Worm (Caenorhabditis elegans) whole organism, L1 larva: ENCODE results near the gene rnh-2.

Experiments used
- C04F5.9 ChIP-seq: sonication (generic microtip); optimal IDR thresholded peaks from 2 replicates; lab custom pipeline; 2016; ENCODE audit warnings: missing genetic modification characterization, missing compliant biosample characterization
- C34B4.2 ChIP-seq: sonication (generic microtip); optimal IDR thresholded peaks from 2 replicates; lab custom pipeline; 2017; ENCODE audit warnings: mild to moderate bottlenecking, missing genetic modification characterization, missing compliant biosample characterization
- F16B12.6 ChIP-seq: fragments of 150-350 bp; optimal IDR thresholded peaks from 2 replicates; lab custom pipeline; 2014; ENCODE audit warnings: missing biosample characterization, missing genetic modification characterization
- Y116A8C.19 ChIP-seq: sonication (generic microtip); optimal IDR thresholded peaks from 2 replicates; lab custom pipeline; 2016; ENCODE audit warnings: missing compliant biosample characterization, missing genetic modification characterization, borderline replicate concordance
- aha-1 ChIP-seq: fragments of 150-350 bp; optimal IDR thresholded peaks from 2 replicates; lab custom pipeline; 2014; ENCODE audit warnings: missing biosample characterization, missing genetic modification characterization
- alr-1 ChIP-seq: fragments of 200-800 bp; sonication (Bioruptor generic); optimal IDR thresholded peaks from 2 replicates; lab custom pipeline; 2018; ENCODE audit warnings: borderline replicate concordance, mild to moderate bottlenecking, missing genetic modification characterization, missing compliant biosample characterization
- aly-2 ChIP-seq: fragments of 150-350 bp; optimal IDR thresholded peaks from 2 replicates; lab custom pipeline; 2014; ENCODE audit warnings: missing biosample characterization, missing genetic modification characterization
- ama-1 ChIP-seq: fragments of 150-350 bp; optimal IDR thresholded peaks from 2 replicates; lab custom pipeline; 2014
- ceh-8 ChIP-seq: fragments of 200-800 bp; sonication (Bioruptor generic); optimal IDR thresholded peaks from 2 replicates; lab custom pipeline; 2018; ENCODE audit warnings: mild to moderate bottlenecking, missing genetic modification characterization, moderate library complexity, missing compliant biosample characterization
- dpl-1 ChIP-seq, 3 experiments: fragments of 150-350 bp in 2 of 3; sonication (generic microtip) in 1 of 3; optimal IDR thresholded peaks; 2 replicates each; lab custom pipeline; 2014 to 2017; ENCODE audit warnings: missing biosample characterization in 3 of 3, missing genetic modification characterization in 3 of 3, missing genetic modification reagents in 3 of 3
- dsc-1 ChIP-seq: sonication (generic microtip); optimal IDR thresholded peaks from 2 replicates; lab custom pipeline; 2016; ENCODE audit warnings: mild to moderate bottlenecking, missing genetic modification characterization, missing compliant biosample characterization
- efl-1 ChIP-seq, 4 experiments: fragments of 150-350 bp; optimal IDR thresholded peaks in 3 of 4; peaks in 1 of 4; 1 replicate in 1 of 4; 2 replicates in 3 of 4; lab custom pipeline; 2014; ENCODE audit warnings: missing biosample characterization in 2 of 4, missing genetic modification characterization in 2 of 4, missing genetic modification reagents in 2 of 4
- efl-3 ChIP-seq: fragments of 200-800 bp; sonication (Bioruptor generic); optimal IDR thresholded peaks from 2 replicates; lab custom pipeline; 2018; ENCODE audit warnings: mild to moderate bottlenecking, missing genetic modification characterization, missing compliant biosample characterization
- egl-27 ChIP-seq, 2 experiments: fragments of 150-350 bp in 1 of 2; sonication (generic microtip); optimal IDR thresholded peaks; 3 replicates each; lab custom pipeline; 2017 to 2018; ENCODE audit warnings: missing biosample characterization in 2 of 2, missing genetic modification characterization in 2 of 2, missing genetic modification reagents in 2 of 2
- elt-2 ChIP-seq: sonication (generic microtip); optimal IDR thresholded peaks from 2 replicates; lab custom pipeline; 2016; ENCODE audit warnings: missing genetic modification characterization, mild to moderate bottlenecking, inconsistent platforms, missing compliant biosample characterization, missing genetic modification reagents
- elt-3 ChIP-seq, 6 experiments: fragments of 150-350 bp in 1 of 6; sonication (generic microtip); optimal IDR thresholded peaks; 2 replicates each; lab custom pipeline; 2017 to 2018; ENCODE audit warnings: missing biosample characterization in 6 of 6, missing genetic modification characterization in 6 of 6, inconsistent platforms in 1 of 6
- fkh-10 ChIP-seq: sonication (generic microtip); optimal IDR thresholded peaks from 2 replicates; lab custom pipeline; 2017; ENCODE audit warnings: missing biosample characterization, missing genetic modification reagents, missing genetic modification characterization
- fos-1 ChIP-seq: fragments of 150-350 bp; optimal IDR thresholded peaks from 2 replicates; lab custom pipeline; 2014; ENCODE audit warnings: missing biosample characterization, missing genetic modification characterization
- grh-1 ChIP-seq: fragments of 200-800 bp; sonication (Bioruptor generic); IDR thresholded peaks from 2 replicates; pipeline ENCODE4 v1.3.6; 2022; ENCODE audit warnings: missing genetic modification reagents, missing genetic modification characterization, missing compliant biosample characterization
- hlh-17 ChIP-seq: fragments of 200-800 bp; sonication (Bioruptor generic); optimal IDR thresholded peaks from 2 replicates; lab custom pipeline; 2018; ENCODE audit warnings: missing genetic modification characterization, mild to moderate bottlenecking, missing compliant biosample characterization, moderate library complexity, borderline replicate concordance
- hlh-4 ChIP-seq: sonication (generic microtip); optimal IDR thresholded peaks from 2 replicates; lab custom pipeline; 2016; ENCODE audit warnings: mild to moderate bottlenecking, missing genetic modification characterization, missing compliant biosample characterization
- irx-1 ChIP-seq: sonication (generic microtip); optimal IDR thresholded peaks from 2 replicates; lab custom pipeline; 2016; ENCODE audit warnings: missing genetic modification characterization, missing compliant biosample characterization
- lin-13 ChIP-seq: fragments of 150-350 bp; optimal IDR thresholded peaks from 2 replicates; lab custom pipeline; 2014; ENCODE audit warnings: missing biosample characterization, missing genetic modification reagents, missing genetic modification characterization
- lin-14 ChIP-seq: fragments of 200-800 bp; sonication (Bioruptor generic); optimal IDR thresholded peaks from 2 replicates; lab custom pipeline; 2018; ENCODE audit warnings: mild to moderate bottlenecking, missing genetic modification characterization, moderate library complexity, missing compliant biosample characterization
- lin-15B ChIP-seq: fragments of 150-350 bp; sonication (generic microtip); optimal IDR thresholded peaks from 3 replicates; lab custom pipeline; 2014; ENCODE audit warnings: missing biosample characterization, missing genetic modification characterization
- lin-39 ChIP-seq: fragments of 150-350 bp; optimal IDR thresholded peaks from 2 replicates; lab custom pipeline; 2014; ENCODE audit warnings: missing biosample characterization, missing genetic modification reagents, missing genetic modification characterization
- lir-3 ChIP-seq: sonication (generic microtip); optimal IDR thresholded peaks from 2 replicates; lab custom pipeline; 2016; ENCODE audit warnings: mild to moderate bottlenecking, missing genetic modification characterization, moderate library complexity, missing compliant biosample characterization; ENCODE audit not compliant: poor library complexity
- lsy-2 ChIP-seq, 2 experiments: fragments of 150-350 bp; optimal IDR thresholded peaks; 2 replicates each; lab custom pipeline; 2014; ENCODE audit warnings: missing biosample characterization in 2 of 2, missing genetic modification characterization in 2 of 2
- mab-9 ChIP-seq: fragments of 200-800 bp; sonication (Bioruptor generic); IDR thresholded peaks from 2 replicates; pipeline ENCODE4 v1.3.6; 2022; ENCODE audit warnings: missing genetic modification reagents, missing genetic modification characterization, missing compliant biosample characterization
- mef-2 ChIP-seq: fragments of 150-350 bp; optimal IDR thresholded peaks from 2 replicates; lab custom pipeline; 2014; ENCODE audit warnings: missing biosample characterization, missing genetic modification characterization
- mep-1 ChIP-seq: fragments of 150-350 bp; optimal IDR thresholded peaks from 2 replicates; lab custom pipeline; 2014; ENCODE audit warnings: missing biosample characterization, missing genetic modification characterization
- nhr-12 ChIP-seq: sonication (generic microtip); optimal IDR thresholded peaks from 2 replicates; lab custom pipeline; 2017; ENCODE audit warnings: missing biosample characterization, missing genetic modification characterization
- nhr-19 ChIP-seq: fragments of 200-800 bp; sonication (Bioruptor generic); conservative IDR thresholded peaks from 2 replicates; pipeline ENCODE4 v1.3.6; 2022; ENCODE audit warnings: missing genetic modification characterization, missing compliant biosample characterization
- nhr-20 ChIP-seq: sonication (generic microtip); optimal IDR thresholded peaks from 2 replicates; lab custom pipeline; 2016; ENCODE audit warnings: mild to moderate bottlenecking, missing genetic modification characterization, missing compliant biosample characterization
- nhr-237 ChIP-seq: fragments of 150-350 bp; optimal IDR thresholded peaks from 2 replicates; lab custom pipeline; 2014; ENCODE audit warnings: missing biosample characterization, missing genetic modification characterization
- nhr-28 ChIP-seq: fragments of 150-350 bp; optimal IDR thresholded peaks from 2 replicates; lab custom pipeline; 2014; ENCODE audit warnings: missing biosample characterization, missing genetic modification characterization
- nhr-47 ChIP-seq: sonication (generic microtip); optimal IDR thresholded peaks from 2 replicates; lab custom pipeline; 2016; ENCODE audit warnings: mild to moderate bottlenecking, missing genetic modification characterization, moderate library complexity, missing compliant biosample characterization
- nhr-71 ChIP-seq: sonication (generic microtip); optimal IDR thresholded peaks from 2 replicates; lab custom pipeline; 2016; ENCODE audit warnings: mild to moderate bottlenecking, missing genetic modification characterization, moderate library complexity, missing compliant biosample characterization
- nhr-77 ChIP-seq: fragments of 150-350 bp; optimal IDR thresholded peaks from 2 replicates; lab custom pipeline; 2014; ENCODE audit warnings: missing biosample characterization, missing genetic modification characterization
- pag-3 ChIP-seq: sonication (generic microtip); optimal IDR thresholded peaks from 2 replicates; lab custom pipeline; 2017; ENCODE audit warnings: missing genetic modification characterization, mild to moderate bottlenecking, missing compliant biosample characterization, antibody characterized with exemption, borderline replicate concordance; ENCODE audit not compliant: insufficient read depth
- pqm-1 ChIP-seq: sonication (generic microtip); optimal IDR thresholded peaks from 3 replicates; lab custom pipeline; 2017; ENCODE audit warnings: missing biosample characterization, missing genetic modification characterization
- skn-1 ChIP-seq: fragments of 150-350 bp; optimal IDR thresholded peaks from 2 replicates; lab custom pipeline; 2014; ENCODE audit warnings: missing biosample characterization, missing genetic modification characterization
- snu-23 ChIP-seq: sonication (generic microtip); optimal IDR thresholded peaks from 2 replicates; lab custom pipeline; 2016; ENCODE audit warnings: missing genetic modification characterization, missing compliant biosample characterization
- sox-4 ChIP-seq: sonication (generic microtip); optimal IDR thresholded peaks from 2 replicates; lab custom pipeline; 2016; ENCODE audit warnings: missing genetic modification characterization, missing compliant biosample characterization
- sup-37 ChIP-seq: fragments of 200-800 bp; sonication (Bioruptor generic); optimal IDR thresholded peaks from 2 replicates; lab custom pipeline; 2018; ENCODE audit warnings: mild to moderate bottlenecking, missing genetic modification characterization, missing compliant biosample characterization
- tbx-2 ChIP-seq: sonication (generic microtip); optimal IDR thresholded peaks from 2 replicates; lab custom pipeline; 2016; ENCODE audit warnings: missing genetic modification characterization, missing compliant biosample characterization
- unc-130 ChIP-seq: fragments of 150-350 bp; optimal IDR thresholded peaks from 2 replicates; lab custom pipeline; 2017; ENCODE audit warnings: missing biosample characterization, missing genetic modification characterization, inconsistent platforms
- unc-86 ChIP-seq: sonication (generic microtip); optimal IDR thresholded peaks from 2 replicates; lab custom pipeline; 2016; ENCODE audit warnings: missing genetic modification characterization, missing compliant biosample characterization
- vab-15 ChIP-seq: sonication (generic microtip); optimal IDR thresholded peaks from 2 replicates; lab custom pipeline; 2017; ENCODE audit warnings: missing genotype, mild to moderate bottlenecking, missing genetic modification characterization, missing compliant biosample characterization
- zag-1 ChIP-seq: fragments of 150-350 bp; optimal IDR thresholded peaks from 2 replicates; lab custom pipeline; 2014; ENCODE audit warnings: missing biosample characterization, missing genetic modification characterization
- ztf-11 ChIP-seq, 2 experiments: sonication (generic microtip); optimal IDR thresholded peaks; 2 replicates each; lab custom pipeline; 2016 to 2017; ENCODE audit warnings: missing genetic modification characterization in 2 of 2, missing biosample characterization in 1 of 2, missing compliant biosample characterization in 1 of 2
- ztf-4 ChIP-seq: fragments of 150-350 bp; optimal IDR thresholded peaks from 2 replicates; lab custom pipeline; 2014; ENCODE audit warnings: missing biosample characterization, missing genetic modification characterization

The rnh-2 gene

DNA sequence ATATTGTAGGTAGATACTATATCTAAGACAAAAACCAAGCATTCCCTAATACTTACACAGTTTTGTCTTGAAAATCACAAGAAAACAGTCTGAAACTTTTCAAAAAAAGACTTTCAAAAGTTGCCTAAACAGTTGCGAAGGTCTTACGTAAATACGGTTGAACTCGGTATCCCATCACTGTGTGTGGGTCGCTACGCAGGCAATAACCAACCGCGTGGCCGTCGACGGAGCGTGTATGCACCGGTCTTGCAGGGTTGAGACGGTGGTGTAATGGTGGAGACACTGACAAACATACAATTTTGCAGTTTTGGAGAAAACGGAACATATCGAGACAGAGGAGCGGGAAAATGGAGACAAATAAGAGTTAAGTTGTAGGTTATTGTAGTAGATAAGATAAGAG, 44.3 kb downstream of the rnh-2 start, which contains the start of gene iff-2 (continued):
- TF ChIP-seq efl-1 (optimal IDR thresholded peaks at IDR 0.05; lab: Kevin White, UChicago) (peak; percentile 98), efl-1 (GFP tag; optimal IDR thresholded peaks at IDR 0.05 in 1 of 2; lab: Kevin White, UChicago) (peak; percentile 91 to 100), ceh-8 (GFP tag; lab: Kevin White, UChicago) (peak; percentile 95), snu-23 (GFP tag; lab: Kevin White, UChicago) (peak; percentile 100), fkh-10 (peak; percentile 99), F16B12.6 (peak; percentile 85), vab-15 (tag; lab: Kevin White, UChicago) (peak; percentile 99), C04F5.9 (tag; lab: Kevin White, UChicago) (peak; percentile 98), dpl-1 (GFP tag; optimal IDR thresholded peaks at IDR 0.05; lab: Kevin White, UChicago) (peak; percentile 94 to 97 (median 95)), zag-1 (tag; lab: Kevin White, UChicago) (peak; percentile 69), nhr-77 (tag; lab: Kevin White, UChicago) (peak; percentile 100), aha-1 (tag; lab: Kevin White, UChicago) (peak; percentile 98), grh-1 (peak; percentile 97), sox-4 (tag; lab: Kevin White, UChicago) (peak; percentile 95), ztf-4 (tag; lab: Kevin White, UChicago) (peak; percentile 99), mef-2 (tag; lab: Kevin White, UChicago) (peak; percentile 97), mab-9 (GFP tag; lab: Robert Waterston, UW) (peak; percentile 92), mep-1 (tag; lab: Kevin White, UChicago) (peak; percentile 99), lin-15B (tag; lab: Kevin White, UChicago) (peak; percentile 100), hlh-4 (no peak), elt-2 (tag; lab: Kevin White, UChicago) (peak; percentile 94), hlh-17 (GFP tag; lab: Kevin White, UChicago) (no peak), alr-1 (tag; lab: Kevin White, UChicago) (no peak), egl-27 (tag; optimal IDR thresholded peaks at IDR 0.05; lab: Kevin White, UChicago) (peak; percentile 90 to 96), lir-3 (tag; lab: Kevin White, UChicago) (peak; percentile 95), unc-130 (tag; lab: Kevin White, UChicago) (peak; percentile 99), C34B4.2 (tag; lab: Kevin White, UChicago) (peak; percentile 65), tbx-2 (tag; lab: Kevin White, UChicago) (peak; percentile 99), pag-3 (tag; lab: Kevin White, UChicago) (peak; percentile 69), unc-86 (tag; lab: Kevin White, UChicago) (peak; percentile 99), lsy-2 (tag; optimal IDR thresholded peaks at IDR 0.05; lab: Kevin White, UChicago) (peak; percentile 98), nhr-28 (tag; lab: Kevin White, UChicago) (no peak), lin-39 (tag; lab: Kevin White, UChicago) (peak; percentile 93), aly-2 (tag; lab: Kevin White, UChicago) (peak; percentile 93), Y116A8C.19 (tag; lab: Kevin White, UChicago) (no peak), nhr-71 (tag; lab: Kevin White, UChicago) (peak; percentile 100), nhr-47 (peak; percentile 99), nhr-12 (tag; lab: Kevin White, UChicago) (no peak), nhr-19 (GFP tag; lab: Robert Waterston, UW) (peak; percentile 99), lin-14 (GFP tag; lab: Kevin White, UChicago) (peak; percentile 100), elt-3 (tag; optimal IDR thresholded peaks at IDR 0.05; lab: Kevin White, UChicago) (peak; percentile 100), nhr-20 (tag; lab: Kevin White, UChicago) (peak; percentile 100), lin-13 (peak; percentile 100), ama-1 (lab: Kevin White, UChicago) (peak; percentile 91), dsc-1 (tag; lab: Kevin White, UChicago) (peak; percentile 99), skn-1 (tag; lab: Kevin White, UChicago) (peak; percentile 98), ztf-11 (tag; optimal IDR thresholded peaks at IDR 0.05; lab: Kevin White, UChicago) (peak in 1 of 2 experiments; percentile 96), irx-1 (tag; lab: Kevin White, UChicago) (peak; percentile 96), sup-37 (GFP tag; lab: Kevin White, UChicago) (peak; percentile 94), fos-1 (tag; lab: Kevin White, UChicago) (peak; percentile 97), efl-3 (GFP tag; lab: Kevin White, UChicago) (peak; percentile 77), nhr-237 (tag; lab: Kevin White, UChicago) (peak; percentile 99), pqm-1 (tag; lab: Kevin White, UChicago) (peak; percentile 54)
